Fruit fly (Drosophila melanogaster): Measurements from ENCODE around the gene CG32640.

Gene CG32640

DNA sequence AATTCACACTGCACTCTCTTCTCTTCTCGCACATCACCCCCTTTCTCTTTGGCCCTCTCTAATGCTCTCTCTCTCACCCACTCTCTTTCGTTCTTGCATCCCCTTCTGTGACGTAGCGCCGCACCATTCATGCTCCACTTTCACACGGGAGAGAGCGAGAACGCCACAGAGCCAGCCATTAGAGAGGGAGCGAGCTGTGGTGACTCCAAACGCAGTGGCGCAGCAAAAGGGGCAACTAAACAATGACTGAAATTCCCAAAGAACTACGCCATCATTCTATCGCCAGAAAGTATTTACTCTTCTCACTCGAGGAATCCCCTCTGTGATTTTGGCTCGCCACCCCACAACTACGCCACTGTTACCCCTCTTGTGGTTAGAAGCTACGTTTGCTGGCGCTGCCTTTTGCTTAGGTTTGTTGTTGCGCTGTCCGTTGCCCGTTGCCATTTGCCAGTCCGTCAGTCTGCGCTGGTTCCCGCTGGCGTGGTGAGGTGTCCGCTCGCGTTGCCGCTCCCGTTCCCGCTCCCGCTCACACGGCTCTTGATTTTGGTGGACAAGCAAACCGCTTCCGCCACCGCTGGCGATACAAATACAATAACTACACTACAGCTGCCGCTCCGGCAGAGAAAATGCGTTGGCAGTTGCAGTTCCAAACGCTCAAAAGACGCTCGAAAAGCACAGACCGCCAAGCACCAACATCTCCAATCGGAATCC lies 46.6 kb upstream of the CG32640 start (continued):
- peak; percentile 99 for TF ChIP-seq CG32006 (GFP tag; optimal IDR thresholded peaks at IDR 0.05)
- TF ChIP-seq CG15336 (GFP tag; IDR thresholded peaks at IDR 0.05), result peak; percentile 99
- peak; percentile 97 for TF ChIP-seq achi (GFP tag; optimal IDR thresholded peaks at IDR 0.05)
- peak; percentile 97 for TF ChIP-seq Hr38 (GFP tag; optimal IDR thresholded peaks at IDR 0.05)
- peak; percentile 96 for TF ChIP-seq Sox15 (GFP tag; optimal IDR thresholded peaks at IDR 0.05)
- peak; percentile 98 for TF ChIP-seq CG6792 (GFP tag; optimal IDR thresholded peaks at IDR 0.05)
- TF ChIP-seq CG16779 (tag; optimal IDR thresholded peaks at IDR 0.05), result peak; percentile 96
- peak; percentile 76 for TF ChIP-seq CG9139 (GFP tag; optimal IDR thresholded peaks at IDR 0.05)
- TF ChIP-seq cyc (GFP tag; optimal IDR thresholded peaks at IDR 0.05), result peak; percentile 99
- peak; percentile 88 for TF ChIP-seq spab (GFP tag; optimal IDR thresholded peaks at IDR 0.05)
- TF ChIP-seq fd85E (GFP tag; optimal IDR thresholded peaks at IDR 0.05), result peak; percentile 94
- peak; percentile 99 for TF ChIP-seq dac (GFP tag; optimal IDR thresholded peaks at IDR 0.05)
- peak; percentile 91 for TF ChIP-seq fd59A (GFP tag; optimal IDR thresholded peaks at IDR 0.05)
- peak; percentile 98 for TF ChIP-seq topi (GFP tag; optimal IDR thresholded peaks at IDR 0.05)
- TF ChIP-seq pdm3 (GFP tag; optimal IDR thresholded peaks at IDR 0.05), result peak; percentile 99
- TF ChIP-seq fkh (GFP tag; optimal IDR thresholded peaks at IDR 0.05), result peak; percentile 97
- peak; percentile 98 for TF ChIP-seq CG7368 (GFP tag; optimal IDR thresholded peaks at IDR 0.05)
- peak; percentile 97 for TF ChIP-seq CG11902 (GFP tag; optimal IDR thresholded peaks at IDR 0.05)
- peak; percentile 91 for TF ChIP-seq Ets96B (tag; optimal IDR thresholded peaks at IDR 0.05)
- peak; percentile 94 for TF ChIP-seq CG8632 (GFP tag; optimal IDR thresholded peaks at IDR 0.05)
- TF ChIP-seq CG6808 (GFP tag; optimal IDR thresholded peaks at IDR 0.05), result peak; percentile 83
- peak; percentile 99 for TF ChIP-seq CG4318 (GFP tag; optimal IDR thresholded peaks at IDR 0.05)
- peak; percentile 99 for TF ChIP-seq Eip78C (GFP tag)
- peak; percentile 99 for TF ChIP-seq esn (GFP tag; optimal IDR thresholded peaks at IDR 0.05)

DNA sequence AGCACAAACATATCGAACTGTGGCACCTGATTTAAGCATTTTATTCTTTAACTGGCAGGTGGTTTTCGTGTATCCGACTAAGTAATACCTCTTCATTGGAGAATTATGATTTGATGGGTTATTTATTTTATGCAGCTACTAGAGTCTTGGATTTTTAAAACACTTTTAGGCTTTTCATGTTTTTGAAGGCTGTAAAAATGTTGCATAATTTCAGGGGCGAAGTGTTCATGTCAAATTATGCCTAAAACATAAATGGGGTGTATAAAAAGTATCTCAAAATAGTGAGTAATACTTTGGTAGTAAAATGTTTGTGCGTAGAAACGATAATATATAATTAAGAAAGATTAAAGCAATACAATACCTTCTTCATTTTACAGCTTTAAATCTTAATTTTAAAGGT lies 43.0 kb upstream of the CG32640 start:
- no peak for TF ChIP-seq CG6276 (GFP tag; optimal IDR thresholded peaks at IDR 0.05)
- TF ChIP-seq CG32006 (GFP tag; optimal IDR thresholded peaks at IDR 0.05), result no peak
- no peak for TF ChIP-seq dac (GFP tag; optimal IDR thresholded peaks at IDR 0.05)
- TF ChIP-seq Gug (GFP tag; IDR thresholded peaks at IDR 0.05), result no peak
- TF ChIP-seq Blimp-1 (GFP tag; optimal IDR thresholded peaks at IDR 0.05), result no peak
- no peak for TF ChIP-seq fd59A (GFP tag; optimal IDR thresholded peaks at IDR 0.05)
- TF ChIP-seq CG10669 (GFP tag; optimal IDR thresholded peaks at IDR 0.05), result no peak
- no peak for TF ChIP-seq Eip78C (GFP tag)
- no peak for TF ChIP-seq Smox (GFP tag; optimal IDR thresholded peaks at IDR 0.05)

DNA sequence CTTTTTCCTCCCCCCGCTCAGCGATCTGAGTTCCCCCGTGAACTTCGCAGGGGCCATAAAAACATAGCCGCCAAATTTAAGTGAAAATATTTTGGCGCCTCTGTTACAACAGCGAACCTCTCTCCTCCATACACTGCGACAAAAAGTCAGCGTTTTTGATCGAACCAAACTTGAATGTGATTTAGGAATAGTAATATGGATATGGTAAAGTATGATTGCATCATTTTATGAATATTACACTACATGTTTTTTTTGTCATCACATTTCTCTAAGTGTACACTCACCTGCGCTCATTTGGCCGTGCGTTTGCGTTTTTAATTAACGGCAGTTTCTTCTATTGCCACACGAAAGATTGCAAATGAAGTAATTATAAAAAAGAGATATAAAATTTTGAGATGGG lies 42.1 kb upstream of the CG32640 start:
- peak; percentile 43 for TF ChIP-seq CG8319 (GFP tag; optimal IDR thresholded peaks at IDR 0.05)
- peak; percentile 60 for TF ChIP-seq topi (GFP tag; optimal IDR thresholded peaks at IDR 0.05)
- no peak for TF ChIP-seq ss (GFP tag; optimal IDR thresholded peaks at IDR 0.05)
- TF ChIP-seq pdm3 (GFP tag; optimal IDR thresholded peaks at IDR 0.05), result peak; percentile 62
- TF ChIP-seq CG6276 (GFP tag; optimal IDR thresholded peaks at IDR 0.05), result peak; percentile 67
- TF ChIP-seq CG34406 (GFP tag; optimal IDR thresholded peaks at IDR 0.05), result peak; percentile 65
- TF ChIP-seq CG3032 (tag; optimal IDR thresholded peaks at IDR 0.05), result no peak
- TF ChIP-seq Ets96B (tag; optimal IDR thresholded peaks at IDR 0.05), result no peak
- no peak for TF ChIP-seq Hr38 (GFP tag; optimal IDR thresholded peaks at IDR 0.05)
- no peak for TF ChIP-seq CG11294 (GFP tag; IDR thresholded peaks at IDR 0.05)
- TF ChIP-seq achi (GFP tag; optimal IDR thresholded peaks at IDR 0.05), result peak; percentile 56
- TF ChIP-seq fd59A (GFP tag; optimal IDR thresholded peaks at IDR 0.05), result no peak
- peak; percentile 25 for TF ChIP-seq CG10669 (GFP tag; optimal IDR thresholded peaks at IDR 0.05)
- TF ChIP-seq Sox15 (GFP tag; optimal IDR thresholded peaks at IDR 0.05), result peak; percentile 35
- no peak for TF ChIP-seq CG16779 (tag; optimal IDR thresholded peaks at IDR 0.05)
- TF ChIP-seq cyc (GFP tag; optimal IDR thresholded peaks at IDR 0.05), result peak; percentile 53
- peak in 1 of 2 experiments; percentile 25 for TF ChIP-seq salr (GFP tag; optimal IDR thresholded peaks at IDR 0.05)
- TF ChIP-seq net (GFP tag; optimal IDR thresholded peaks at IDR 0.05), result peak; percentile 65
- peak; percentile 55 for TF ChIP-seq CG31627 (GFP tag; optimal IDR thresholded peaks at IDR 0.05)
- TF ChIP-seq CG1621 (tag; optimal IDR thresholded peaks at IDR 0.05), result no peak
- no peak for TF ChIP-seq spab (GFP tag; optimal IDR thresholded peaks at IDR 0.05)
- peak; percentile 47 for TF ChIP-seq acj6 (GFP tag; optimal IDR thresholded peaks at IDR 0.05)
- peak; percentile 50 for TF ChIP-seq CG8632 (GFP tag; optimal IDR thresholded peaks at IDR 0.05)
- TF ChIP-seq Sox14 (GFP tag; optimal IDR thresholded peaks at IDR 0.05), result peak; percentile 35
- TF ChIP-seq CG7368 (GFP tag; optimal IDR thresholded peaks at IDR 0.05), result peak; percentile 61
- TF ChIP-seq Hr39 (GFP tag; optimal IDR thresholded peaks at IDR 0.05), result peak; percentile 59
- TF ChIP-seq Gug (GFP tag; IDR thresholded peaks at IDR 0.05), result no peak; the same call in 1 of the 2 replicates
- TF ChIP-seq CG32006 (GFP tag; optimal IDR thresholded peaks at IDR 0.05), result peak; percentile 71
- TF ChIP-seq eg (GFP tag; IDR thresholded peaks at IDR 0.05), result peak; percentile 80
- TF ChIP-seq svp (GFP tag), result peak; percentile 83
- peak; percentile 73 for TF ChIP-seq CG8119 (GFP tag; IDR thresholded peaks at IDR 0.05)
- TF ChIP-seq Hr4 (GFP tag; optimal IDR thresholded peaks at IDR 0.05), result peak; percentile 77

All from whole organism, prepupa.